Worm (Caenorhabditis elegans): ENCODE measurements around the gene tald-1.

tald-1 gene

ce11 chrIV:4423026-4423425 lies 36.6 kb downstream of the tald-1 start:
- TF ChIP-seq unc-39 (tag; optimal IDR thresholded peaks at IDR 0.05) (no peak), mep-1 (tag; optimal IDR thresholded peaks at IDR 0.05) (no peak), nhr-2 (tag; optimal IDR thresholded peaks at IDR 0.05) (no peak), ztf-11 (tag; optimal IDR thresholded peaks at IDR 0.05) (no peak), blmp-1 (tag; optimal IDR thresholded peaks at IDR 0.05) (no peak), nhr-237 (tag; optimal IDR thresholded peaks at IDR 0.05) (no peak), ceh-43 (GFP tag; optimal IDR thresholded peaks at IDR 0.05) (no peak)

DNA sequence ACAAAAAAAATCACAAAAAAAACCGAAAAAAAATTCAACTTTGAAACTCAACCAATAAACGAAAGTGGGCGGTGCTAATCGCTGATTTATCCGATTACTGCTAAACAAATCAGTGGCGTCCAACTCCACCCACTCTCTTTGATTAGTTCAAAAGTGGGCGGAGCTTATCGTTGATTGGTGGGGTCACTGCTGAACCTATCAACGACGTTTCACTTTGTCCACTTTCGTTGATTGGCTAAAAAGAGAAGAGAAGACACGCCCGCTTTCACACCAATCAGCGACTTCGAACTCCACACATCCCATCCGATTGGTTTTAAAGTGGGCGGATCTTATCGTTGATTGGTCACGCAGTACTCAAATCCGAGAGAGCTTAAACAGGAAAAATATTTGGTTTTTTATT lies 37.4 kb downstream of the tald-1 start:
- no peak for TF ChIP-seq mls-2 (tag; optimal IDR thresholded peaks at IDR 0.05)
- TF ChIP-seq elt-3 (tag; optimal IDR thresholded peaks at IDR 0.05), result no peak
- TF ChIP-seq bed-3 (GFP tag; optimal IDR thresholded peaks at IDR 0.05), result no peak
- TF ChIP-seq nhr-28 (tag; optimal IDR thresholded peaks at IDR 0.05), result no peak
- TF ChIP-seq ceh-83 (GFP tag; optimal IDR thresholded peaks at IDR 0.05), result no peak
- no peak for TF ChIP-seq ceh-43 (GFP tag; optimal IDR thresholded peaks at IDR 0.05)
- TF ChIP-seq ztf-11 (tag; optimal IDR thresholded peaks at IDR 0.05), result no peak

ce11 chrIV:4429901-4430300 lies 43.5 kb downstream of the tald-1 start, which contains the start of the genes str-185 and R08C7.5:
Gene str-185, minus strand, starts transcription at chrIV:4430001.
Gene R08C7.5, plus strand, starts transcription at chrIV:4430229.
- TF ChIP-seq elt-1 (tag; optimal IDR thresholded peaks at IDR 0.05; ENCODE audit: borderline replicate concordance, insufficient read depth) (no peak), nhr-76 (tag; optimal IDR thresholded peaks at IDR 0.05) (no peak), nhr-28 (tag; optimal IDR thresholded peaks at IDR 0.05) (no peak), elt-3 (tag; optimal IDR thresholded peaks at IDR 0.05) (no peak), mab-5 (tag; optimal IDR thresholded peaks at IDR 0.05) (no peak), snpc-4 (tag; optimal IDR thresholded peaks at IDR 0.05) (no peak), ceh-43 (GFP tag; optimal IDR thresholded peaks at IDR 0.05) (no peak), hlh-1 (tag; optimal IDR thresholded peaks at IDR 0.05) (no peak), unc-62 (GFP tag; optimal IDR thresholded peaks at IDR 0.05) (no peak), nhr-237 (tag; optimal IDR thresholded peaks at IDR 0.05) (no peak), nhr-2 (tag; optimal IDR thresholded peaks at IDR 0.05) (no peak)

DNA sequence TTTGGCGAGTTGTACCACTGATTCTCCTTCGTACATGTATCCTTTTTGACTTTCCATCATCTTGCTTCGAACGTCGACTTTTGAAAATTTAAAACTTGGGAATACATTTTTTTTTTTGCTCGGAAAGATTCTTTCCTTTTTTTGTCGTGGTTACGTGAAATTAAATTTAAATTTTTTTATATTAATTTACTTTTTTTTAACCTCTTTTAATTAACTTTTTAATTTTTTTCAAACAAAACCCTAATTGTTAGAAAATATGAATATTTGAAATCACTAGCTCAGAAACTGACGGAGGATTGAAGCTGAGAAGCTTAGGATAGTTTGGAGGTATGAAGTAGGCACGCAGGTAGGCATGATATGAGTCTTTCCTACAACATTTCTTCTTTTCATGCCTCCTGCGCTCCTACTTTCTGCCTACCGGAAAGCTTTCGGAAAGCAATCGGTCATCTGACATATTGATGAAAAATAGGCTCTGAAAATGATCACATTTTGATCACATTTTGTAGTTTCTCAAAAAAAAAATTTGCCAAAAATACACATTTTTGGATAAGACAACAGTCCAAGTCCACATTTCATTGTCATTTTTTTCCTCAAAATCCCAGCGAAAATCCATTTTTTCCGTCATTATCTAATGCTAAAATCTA lies 48.1 kb downstream of the tald-1 start, which contains the start of the genes R08C7.8 and R08C7.4:
R08C7.8 (minus strand) TSS at position 101 of the 644 bp plus-strand sequence.
R08C7.4 (plus strand) TSS at position 594 of the 644 bp plus-strand sequence.
- TF ChIP-seq nhr-237 (tag; optimal IDR thresholded peaks at IDR 0.05) (no peak), pha-4 (tag; optimal IDR thresholded peaks at IDR 0.05) (no peak), tbx-8 (GFP tag; optimal IDR thresholded peaks at IDR 0.05) (no peak), mab-5 (tag; optimal IDR thresholded peaks at IDR 0.05) (no peak), nhr-28 (tag; optimal IDR thresholded peaks at IDR 0.05) (no peak), ces-1 (GFP tag; optimal IDR thresholded peaks at IDR 0.05) (no peak), unc-62 (GFP tag; optimal IDR thresholded peaks at IDR 0.05) (no peak), nhr-2 (tag; optimal IDR thresholded peaks at IDR 0.05) (no peak), lsy-2 (tag; optimal IDR thresholded peaks at IDR 0.05) (no peak), sptf-1 (tag; optimal IDR thresholded peaks at IDR 0.05) (no peak), unc-39 (tag; optimal IDR thresholded peaks at IDR 0.05) (no peak), flh-1 (GFP tag; optimal IDR thresholded peaks at IDR 0.05) (no peak), ham-2 (GFP tag; optimal IDR thresholded peaks at IDR 0.05) (no peak)

- no peak for TF ChIP-seq lin-32 (GFP tag; optimal IDR thresholded peaks at IDR 0.05)
- TF ChIP-seq ham-2 (GFP tag; optimal IDR thresholded peaks at IDR 0.05), result peak; percentile 56
- TF ChIP-seq sem-2 (GFP tag; optimal IDR thresholded peaks at IDR 0.05), result no peak
- TF ChIP-seq bed-3 (GFP tag; optimal IDR thresholded peaks at IDR 0.05), result no peak
- TF ChIP-seq drap-1 (GFP tag; optimal IDR thresholded peaks at IDR 0.05), result no peak
- TF ChIP-seq flh-1 (GFP tag; optimal IDR thresholded peaks at IDR 0.05), result no peak
- TF ChIP-seq unc-62 (GFP tag; optimal IDR thresholded peaks at IDR 0.05), result no peak
- no peak for TF ChIP-seq nhr-237 (tag; optimal IDR thresholded peaks at IDR 0.05)
- no peak for TF ChIP-seq ceh-39 (tag; optimal IDR thresholded peaks at IDR 0.05)
- no peak for TF ChIP-seq ceh-43 (GFP tag; optimal IDR thresholded peaks at IDR 0.05)
- no peak for TF ChIP-seq elt-3 (tag; optimal IDR thresholded peaks at IDR 0.05)
- TF ChIP-seq elt-1 (tag; optimal IDR thresholded peaks at IDR 0.05; ENCODE audit: borderline replicate concordance, insufficient read depth), result peak; percentile 92
- no peak for TF ChIP-seq blmp-1 (tag; optimal IDR thresholded peaks at IDR 0.05)
Measured at ce11 chrIV:4437825-4438224, 51.4 kb downstream of the tald-1 start.

Measured in whole organism, mixed stage, embryonic.